Worm (Caenorhabditis elegans) whole organism, L1 larva: Measurements from ENCODE around the gene srab-26.

Experiments used
- C16A3.4 ChIP-seq: fragments of 150-350 bp; optimal IDR thresholded peaks from 2 replicates; lab custom pipeline; 2014; ENCODE audit warnings: missing biosample characterization, missing genetic modification characterization
- Y116A8C.19 ChIP-seq: sonication (generic microtip); optimal IDR thresholded peaks from 2 replicates; lab custom pipeline; 2016; ENCODE audit warnings: missing compliant biosample characterization, missing genetic modification characterization, borderline replicate concordance
- blmp-1 ChIP-seq: fragments of 150-350 bp; optimal IDR thresholded peaks from 2 replicates; lab custom pipeline; 2014; ENCODE audit warnings: missing biosample characterization, missing genetic modification characterization
- dpl-1 ChIP-seq, 3 experiments: fragments of 150-350 bp in 2 of 3; sonication (generic microtip) in 1 of 3; optimal IDR thresholded peaks; 2 replicates each; lab custom pipeline; 2014 to 2017; ENCODE audit warnings: missing biosample characterization in 3 of 3, missing genetic modification characterization in 3 of 3, missing genetic modification reagents in 3 of 3
- dsc-1 ChIP-seq: sonication (generic microtip); optimal IDR thresholded peaks from 2 replicates; lab custom pipeline; 2016; ENCODE audit warnings: mild to moderate bottlenecking, missing genetic modification characterization, missing compliant biosample characterization
- efl-1 ChIP-seq, 4 experiments: fragments of 150-350 bp; optimal IDR thresholded peaks in 3 of 4; peaks in 1 of 4; 1 replicate in 1 of 4; 2 replicates in 3 of 4; lab custom pipeline; 2014; ENCODE audit warnings: missing biosample characterization in 2 of 4, missing genetic modification characterization in 2 of 4, missing genetic modification reagents in 2 of 4
- egl-13 ChIP-seq: sonication (generic microtip); optimal IDR thresholded peaks from 2 replicates; lab custom pipeline; 2016; ENCODE audit warnings: missing genotype, missing genetic modification reagents, missing genetic modification characterization, missing compliant biosample characterization
- egl-27 ChIP-seq, 2 experiments: fragments of 150-350 bp in 1 of 2; sonication (generic microtip); optimal IDR thresholded peaks; 3 replicates each; lab custom pipeline; 2017 to 2018; ENCODE audit warnings: missing biosample characterization in 2 of 2, missing genetic modification characterization in 2 of 2, missing genetic modification reagents in 2 of 2
- elt-2 ChIP-seq: sonication (generic microtip); optimal IDR thresholded peaks from 2 replicates; lab custom pipeline; 2016; ENCODE audit warnings: missing genetic modification characterization, mild to moderate bottlenecking, inconsistent platforms, missing compliant biosample characterization, missing genetic modification reagents
- fkh-4 ChIP-seq: sonication (generic microtip); optimal IDR thresholded peaks from 2 replicates; lab custom pipeline; 2016; ENCODE audit warnings: missing compliant biosample characterization, missing genetic modification characterization, borderline replicate concordance
- grh-1 ChIP-seq: fragments of 200-800 bp; sonication (Bioruptor generic); IDR thresholded peaks from 2 replicates; pipeline ENCODE4 v1.3.6; 2022; ENCODE audit warnings: missing genetic modification reagents, missing genetic modification characterization, missing compliant biosample characterization
- jun-1 ChIP-seq: fragments of 150-350 bp; optimal IDR thresholded peaks from 2 replicates; lab custom pipeline; 2014; ENCODE audit warnings: missing biosample characterization, missing genetic modification reagents, missing genetic modification characterization
- lin-15B ChIP-seq: fragments of 150-350 bp; sonication (generic microtip); optimal IDR thresholded peaks from 3 replicates; lab custom pipeline; 2014; ENCODE audit warnings: missing biosample characterization, missing genetic modification characterization
- lir-3 ChIP-seq: sonication (generic microtip); optimal IDR thresholded peaks from 2 replicates; lab custom pipeline; 2016; ENCODE audit warnings: mild to moderate bottlenecking, missing genetic modification characterization, moderate library complexity, missing compliant biosample characterization; ENCODE audit not compliant: poor library complexity
- lsy-2 ChIP-seq, 2 experiments: fragments of 150-350 bp; optimal IDR thresholded peaks; 2 replicates each; lab custom pipeline; 2014; ENCODE audit warnings: missing biosample characterization in 2 of 2, missing genetic modification characterization in 2 of 2
- mef-2 ChIP-seq: fragments of 150-350 bp; optimal IDR thresholded peaks from 2 replicates; lab custom pipeline; 2014; ENCODE audit warnings: missing biosample characterization, missing genetic modification characterization
- mep-1 ChIP-seq: fragments of 150-350 bp; optimal IDR thresholded peaks from 2 replicates; lab custom pipeline; 2014; ENCODE audit warnings: missing biosample characterization, missing genetic modification characterization
- nhr-12 ChIP-seq: sonication (generic microtip); optimal IDR thresholded peaks from 2 replicates; lab custom pipeline; 2017; ENCODE audit warnings: missing biosample characterization, missing genetic modification characterization
- nhr-19 ChIP-seq: fragments of 200-800 bp; sonication (Bioruptor generic); conservative IDR thresholded peaks from 2 replicates; pipeline ENCODE4 v1.3.6; 2022; ENCODE audit warnings: missing genetic modification characterization, missing compliant biosample characterization
- nhr-71 ChIP-seq: sonication (generic microtip); optimal IDR thresholded peaks from 2 replicates; lab custom pipeline; 2016; ENCODE audit warnings: mild to moderate bottlenecking, missing genetic modification characterization, moderate library complexity, missing compliant biosample characterization
- nhr-77 ChIP-seq: fragments of 150-350 bp; optimal IDR thresholded peaks from 2 replicates; lab custom pipeline; 2014; ENCODE audit warnings: missing biosample characterization, missing genetic modification characterization
- nhr-84 ChIP-seq: sonication (generic microtip); optimal IDR thresholded peaks from 2 replicates; lab custom pipeline; 2017; ENCODE audit warnings: missing biosample characterization, missing genetic modification characterization
- nhr-85 ChIP-seq: sonication (generic microtip); peaks from one replicate; lab custom pipeline; 2016; ENCODE audit warnings: missing genetic modification characterization, inconsistent platforms, missing compliant biosample characterization
- nhr-90 ChIP-seq: sonication (generic microtip); optimal IDR thresholded peaks from 2 replicates; lab custom pipeline; 2016; ENCODE audit warnings: mild to moderate bottlenecking, missing genetic modification characterization, missing compliant biosample characterization; ENCODE audit not compliant: poor library complexity
- rnt-1 ChIP-seq: sonication (generic microtip); optimal IDR thresholded peaks from 2 replicates; lab custom pipeline; 2016; ENCODE audit warnings: mild to moderate bottlenecking, missing genetic modification characterization, moderate library complexity, missing compliant biosample characterization
- snpc-4 ChIP-seq: fragments of 150-350 bp; optimal IDR thresholded peaks from 2 replicates; lab custom pipeline; 2014; ENCODE audit warnings: missing biosample characterization, missing genetic modification characterization
- tlp-1 ChIP-seq: fragments of 150-350 bp; optimal IDR thresholded peaks from 2 replicates; lab custom pipeline; 2014; ENCODE audit warnings: missing biosample characterization, missing genetic modification characterization
- unc-62 ChIP-seq: fragments of 150-350 bp; optimal IDR thresholded peaks from 2 replicates; lab custom pipeline; 2014; ENCODE audit warnings: missing biosample characterization, missing genetic modification reagents, missing genetic modification characterization
- unc-86 ChIP-seq: sonication (generic microtip); optimal IDR thresholded peaks from 2 replicates; lab custom pipeline; 2016; ENCODE audit warnings: missing genetic modification characterization, missing compliant biosample characterization
- unc-98 ChIP-seq: fragments of 200-800 bp; sonication (Bioruptor generic); IDR thresholded peaks from 2 replicates; pipeline ENCODE4 v1.3.6; 2022; ENCODE audit warnings: missing genetic modification characterization, missing compliant biosample characterization
- vab-15 ChIP-seq: sonication (generic microtip); optimal IDR thresholded peaks from 2 replicates; lab custom pipeline; 2017; ENCODE audit warnings: missing genotype, mild to moderate bottlenecking, missing genetic modification characterization, missing compliant biosample characterization
- xbp-1 ChIP-seq: sonication (generic microtip); optimal IDR thresholded peaks from 2 replicates; lab custom pipeline; 2016; ENCODE audit warnings: missing genetic modification characterization, missing compliant biosample characterization

srab-26 gene

ce11 chrV:9871339-9871738 lies 8.0 kb downstream of the srab-26 start, which contains the start of gene srab-18:
TSS of gene srab-18 (minus strand) at chrV:9871439.
- TF ChIP-seq dpl-1 (GFP tag; optimal IDR thresholded peaks at IDR 0.05; lab: Kevin White, UChicago) (no peak), vab-15 (no peak), lir-3 (tag; lab: Kevin White, UChicago) (no peak), nhr-84 (tag; lab: Kevin White, UChicago) (no peak), grh-1 (no peak), tlp-1 (tag; lab: Kevin White, UChicago) (no peak), dsc-1 (tag; lab: Kevin White, UChicago) (no peak), Y116A8C.19 (tag; lab: Kevin White, UChicago) (no peak), jun-1 (no peak), egl-13 (tag; lab: Kevin White, UChicago) (no peak), mep-1 (tag; lab: Kevin White, UChicago) (no peak)

DNA sequence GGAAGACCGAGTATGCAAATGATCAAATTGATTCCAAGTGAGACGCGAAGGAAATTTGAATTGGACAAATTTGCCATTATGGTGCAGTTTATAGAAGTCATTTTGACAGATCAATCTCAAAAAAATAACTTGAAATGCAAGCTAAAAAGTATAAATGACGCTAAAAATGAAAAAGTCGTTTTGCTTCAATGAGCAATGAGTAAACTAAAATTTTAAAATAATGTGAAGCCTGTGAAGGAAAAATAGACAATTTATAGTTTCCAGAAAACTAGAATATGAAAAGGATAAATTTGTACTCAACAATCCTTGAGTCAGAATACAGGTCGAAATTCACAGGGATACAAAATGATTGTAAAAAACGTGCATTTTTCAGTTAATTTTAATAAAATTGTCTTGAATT lies 11.0 kb downstream of the srab-26 start, which contains the start of gene srab-17:
Gene srab-17, minus strand, starts transcription at position 101 of the 400 bp plus-strand sequence.
- TF ChIP-seq lin-15B (tag; lab: Kevin White, UChicago) (no peak), unc-98 (GFP tag; lab: Robert Waterston, UW) (no peak), nhr-77 (tag; lab: Kevin White, UChicago) (no peak), xbp-1 (no peak), vab-15 (no peak), nhr-85 (tag; lab: Kevin White, UChicago) (no peak), nhr-90 (no peak), dpl-1 (GFP tag; optimal IDR thresholded peaks at IDR 0.05; lab: Kevin White, UChicago) (no peak), nhr-19 (GFP tag; lab: Robert Waterston, UW) (no peak), mef-2 (no peak), jun-1 (no peak), mep-1 (tag; lab: Kevin White, UChicago) (no peak)

DNA sequence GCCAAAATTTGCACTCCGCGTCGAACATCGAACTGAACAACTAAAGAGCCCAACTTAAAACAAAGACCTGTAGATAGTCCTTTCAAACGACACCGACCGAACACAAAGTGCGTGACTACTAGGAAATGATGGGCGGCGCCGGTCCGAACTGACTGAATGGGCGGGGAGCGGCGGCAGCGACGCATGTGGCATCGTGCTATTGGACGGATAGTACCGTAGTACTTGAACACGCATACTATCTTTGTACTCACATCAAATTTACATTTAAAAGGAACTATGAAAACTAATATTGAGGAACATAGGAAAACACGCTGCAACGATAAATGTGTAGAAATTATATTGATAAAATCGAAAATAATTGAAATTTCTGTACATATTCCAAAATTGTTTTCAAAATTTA lies 19.0 kb downstream of the srab-26 start:
- no peak for TF ChIP-seq rnt-1 (tag; lab: Kevin White, UChicago)
- no peak for TF ChIP-seq unc-62 (GFP tag; lab: Kevin White, UChicago)
- TF ChIP-seq jun-1, result no peak
- TF ChIP-seq unc-86 (tag; lab: Kevin White, UChicago), result no peak
- TF ChIP-seq nhr-84 (tag; lab: Kevin White, UChicago), result no peak
- TF ChIP-seq nhr-71 (tag; lab: Kevin White, UChicago), result no peak
- no peak for TF ChIP-seq C16A3.4 (tag; lab: Kevin White, UChicago)
- TF ChIP-seq unc-98 (GFP tag; lab: Robert Waterston, UW), result no peak
- TF ChIP-seq fkh-4 (tag; lab: Kevin White, UChicago), result no peak
- TF ChIP-seq snpc-4 (tag; lab: Kevin White, UChicago), result no peak
- no peak for TF ChIP-seq nhr-12 (tag; lab: Kevin White, UChicago)
- no peak for TF ChIP-seq nhr-85 (tag; lab: Kevin White, UChicago)
- peak; percentile 25 for TF ChIP-seq blmp-1 (tag; lab: Kevin White, UChicago)
- peak; percentile 66 to 70 for TF ChIP-seq lsy-2 (tag; optimal IDR thresholded peaks at IDR 0.05; lab: Kevin White, UChicago)
- peak; percentile 99 for TF ChIP-seq xbp-1

ce11 chrV:9859863-9860262 lies 19.4 kb downstream of the srab-26 start, which contains the start of gene lsy-12:
TSS of gene lsy-12 (minus strand) at chrV:9859963.
- TF ChIP-seq egl-27 (tag; optimal IDR thresholded peaks at IDR 0.05; lab: Kevin White, UChicago) (no peak), efl-1 (optimal IDR thresholded peaks at IDR 0.05; lab: Kevin White, UChicago) (no peak), efl-1 (GFP tag; optimal IDR thresholded peaks at IDR 0.05 in 1 of 2; lab: Kevin White, UChicago) (peak in 1 of 2 experiments; percentile 47)

DNA sequence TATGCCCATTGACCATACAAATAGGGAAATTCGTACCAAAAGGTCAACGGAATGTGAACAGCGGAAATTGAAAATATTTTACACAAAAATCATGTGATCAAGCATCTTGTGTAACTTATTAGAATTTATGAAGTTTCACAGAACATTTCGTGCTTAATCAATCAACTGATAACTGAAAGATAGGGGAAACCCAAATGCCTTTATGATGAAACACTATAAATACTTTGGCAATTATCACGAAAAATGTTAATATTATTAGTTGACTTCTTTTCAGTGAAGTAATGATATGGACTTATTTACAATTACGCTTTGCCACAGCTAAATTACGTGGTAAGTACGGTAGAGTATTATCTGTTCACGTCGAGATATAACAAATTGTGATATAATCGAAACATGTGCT lies 22.3 kb downstream of the srab-26 start:
- TF ChIP-seq mep-1 (tag; lab: Kevin White, UChicago) (no peak), elt-2 (peak; percentile 49)
